Worm (Caenorhabditis elegans) whole organism, mixed stage, embryonic: ENCODE data around the gene frm-10.

Source experiments
- bed-3 ChIP-seq: fragments of 200-800 bp; sonication (Bioruptor generic); optimal IDR thresholded peaks from 3 replicates; lab custom pipeline; 2018; ENCODE audit warnings: mild to moderate bottlenecking, missing genetic modification characterization, moderate library complexity, missing compliant biosample characterization
- blmp-1 ChIP-seq: fragments of 150-350 bp; optimal IDR thresholded peaks from 2 replicates; lab custom pipeline; 2014; ENCODE audit warnings: missing biosample characterization, missing genetic modification characterization
- ces-1 ChIP-seq: fragments of 150-350 bp; optimal IDR thresholded peaks from 2 replicates; lab custom pipeline; 2014; ENCODE audit warnings: missing biosample characterization, missing genetic modification reagents, missing genetic modification characterization
- ham-2 ChIP-seq: fragments of 200-800 bp; sonication (Bioruptor generic); optimal IDR thresholded peaks from 2 replicates; lab custom pipeline; 2018; ENCODE audit warnings: mild to moderate bottlenecking, missing genetic modification characterization, missing compliant biosample characterization
- mep-1 ChIP-seq: fragments of 150-350 bp; optimal IDR thresholded peaks from 2 replicates; lab custom pipeline; 2017; ENCODE audit warnings: missing biosample characterization, missing genetic modification reagents, missing genetic modification characterization, inconsistent platforms
- nhr-237 ChIP-seq: fragments of 150-350 bp; optimal IDR thresholded peaks from 2 replicates; lab custom pipeline; 2014; ENCODE audit warnings: missing biosample characterization, missing genetic modification characterization
- nhr-76 ChIP-seq: sonication (generic microtip); optimal IDR thresholded peaks from 2 replicates; lab custom pipeline; 2017; ENCODE audit warnings: missing biosample characterization, missing genetic modification characterization
- sptf-1 ChIP-seq: sonication (generic microtip); optimal IDR thresholded peaks from 2 replicates; lab custom pipeline; 2017; ENCODE audit warnings: mild to moderate bottlenecking, missing genetic modification characterization, moderate library complexity, missing compliant biosample characterization
- unc-39 ChIP-seq: fragments of 150-350 bp; optimal IDR thresholded peaks from 2 replicates; lab custom pipeline; 2014; ENCODE audit warnings: missing biosample characterization, missing genetic modification characterization
- unc-62 ChIP-seq: fragments of 150-350 bp; optimal IDR thresholded peaks from 2 replicates; lab custom pipeline; 2014; ENCODE audit warnings: missing biosample characterization, missing genetic modification reagents, missing genetic modification characterization

ce11 chrV:13441661-13442060 lies 21.3 kb upstream of the frm-10 start, which contains the start of gene col-162:
- TF ChIP-seq nhr-76 (tag; lab: Kevin White, UChicago) (no peak), blmp-1 (tag; lab: Kevin White, UChicago) (no peak), sptf-1 (tag; lab: Kevin White, UChicago) (no peak), unc-62 (no peak), nhr-237 (tag; lab: Kevin White, UChicago) (no peak), unc-39 (tag; lab: Kevin White, UChicago) (no peak), bed-3 (no peak), mep-1 (tag; lab: Kevin White, UChicago) (no peak), ham-2 (GFP tag; lab: Kevin White, UChicago) (no peak), ces-1 (GFP tag; lab: Kevin White, UChicago) (no peak)
